Worm (Caenorhabditis elegans) whole organism, young adult: Measurements from ENCODE around the gene acox-1.6.

ENCODE experiments used
- F52B5.7 ChIP-seq: sonication (generic microtip); optimal IDR thresholded peaks from 2 replicates; lab custom pipeline; 2016; ENCODE audit warnings: mild to moderate bottlenecking, missing genetic modification characterization, missing compliant biosample characterization
- T07F8.4 ChIP-seq: sonication (generic microtip); optimal IDR thresholded peaks from 2 replicates; lab custom pipeline; 2016; ENCODE audit warnings: mild to moderate bottlenecking, missing genetic modification characterization, moderate library complexity, missing compliant biosample characterization
- T26A5.8 ChIP-seq: sonication (generic microtip); optimal IDR thresholded peaks from 2 replicates; lab custom pipeline; 2016; ENCODE audit warnings: missing genetic modification characterization, missing compliant biosample characterization
- aptf-3 ChIP-seq: fragments of 200-800 bp; sonication (Bioruptor generic); IDR thresholded peaks from 2 replicates; pipeline ENCODE4 v1.3.6; 2022; ENCODE audit warnings: missing genetic modification characterization, missing compliant biosample characterization
- attf-3 ChIP-seq: fragments of 200-800 bp; sonication (Bioruptor generic); conservative IDR thresholded peaks from 2 replicates; pipeline ENCODE4 v1.3.6; 2022; ENCODE audit warnings: missing genetic modification reagents, missing genetic modification characterization, missing compliant biosample characterization
- attf-5 ChIP-seq: fragments of 200-800 bp; sonication (Bioruptor generic); optimal IDR thresholded peaks from 2 replicates; lab custom pipeline; 2018; ENCODE audit warnings: mild to moderate bottlenecking, missing genetic modification characterization, missing compliant biosample characterization
- attf-6 ChIP-seq: fragments of 200-800 bp; sonication (Bioruptor generic); IDR thresholded peaks from 2 replicates; pipeline ENCODE4 v1.3.6; 2022; ENCODE audit warnings: missing genetic modification reagents, missing genetic modification characterization, missing compliant biosample characterization
- bed-1 ChIP-seq: fragments of 200-800 bp; sonication (Bioruptor generic); IDR thresholded peaks from 2 replicates; pipeline ENCODE4 v1.3.6; 2022; ENCODE audit warnings: missing genetic modification reagents, missing genetic modification characterization, missing compliant biosample characterization
- chd-7 ChIP-seq: sonication (generic microtip); optimal IDR thresholded peaks from 2 replicates; lab custom pipeline; 2016; ENCODE audit warnings: mild to moderate bottlenecking, missing genetic modification characterization, moderate library complexity, missing compliant biosample characterization
- dox-1 ChIP-seq: fragments of 200-800 bp; sonication (Bioruptor generic); IDR thresholded peaks from 2 replicates; pipeline ENCODE4 v1.3.6; 2022; ENCODE audit warnings: missing genetic modification reagents, missing genetic modification characterization, missing compliant biosample characterization
- egrh-3 ChIP-seq: fragments of 200-800 bp; sonication (Bioruptor generic); IDR thresholded peaks from 2 replicates; pipeline ENCODE4 v1.3.6; 2022; ENCODE audit warnings: missing genetic modification reagents, missing genetic modification characterization, missing compliant biosample characterization
- ekl-4 ChIP-seq: fragments of 200-800 bp; sonication (Bioruptor generic); IDR thresholded peaks from 2 replicates; pipeline ENCODE4 v1.3.6; 2022; ENCODE audit warnings: missing genetic modification reagents, missing genetic modification characterization, missing compliant biosample characterization
- ets-4 ChIP-seq: fragments of 200-800 bp; sonication (Bioruptor generic); optimal IDR thresholded peaks from 2 replicates; lab custom pipeline; 2018; ENCODE audit warnings: mild to moderate bottlenecking, missing genetic modification characterization, missing compliant biosample characterization
- gei-17 ChIP-seq: fragments of 200-800 bp; sonication (Bioruptor generic); optimal IDR thresholded peaks from 2 replicates; lab custom pipeline; 2018; ENCODE audit warnings: mild to moderate bottlenecking, missing genetic modification characterization, missing compliant biosample characterization
- hmg-20 ChIP-seq: fragments of 200-800 bp; sonication (Bioruptor generic); IDR thresholded peaks from 2 replicates; pipeline ENCODE4 v1.3.6; 2022; ENCODE audit warnings: missing genetic modification reagents, missing genetic modification characterization, missing compliant biosample characterization
- let-526 ChIP-seq: fragments of 200-800 bp; sonication (Bioruptor generic); IDR thresholded peaks from 2 replicates; pipeline ENCODE4 v1.3.6; 2022; ENCODE audit warnings: missing genetic modification reagents, missing genetic modification characterization, missing compliant biosample characterization
- lin-26 ChIP-seq: fragments of 200-800 bp; sonication (Bioruptor generic); IDR thresholded peaks from 2 replicates; pipeline ENCODE4 v1.3.6; 2022; ENCODE audit warnings: missing genetic modification reagents, missing genetic modification characterization, missing compliant biosample characterization
- lin-35 ChIP-seq, 3 experiments: fragments of 150-350 bp in 2 of 3; sonication (generic microtip) in 1 of 3; optimal IDR thresholded peaks; 2 replicates each; lab custom pipeline; 2014 to 2018; ENCODE audit warnings: missing biosample characterization in 3 of 3, missing genetic modification characterization in 3 of 3, missing genetic modification reagents in 3 of 3
- lsl-1 ChIP-seq: fragments of 200-800 bp; sonication (Bioruptor generic); optimal IDR thresholded peaks from 2 replicates; lab custom pipeline; 2018; ENCODE audit warnings: mild to moderate bottlenecking, missing genetic modification characterization, moderate library complexity, missing compliant biosample characterization
- nfya-2 ChIP-seq: fragments of 200-800 bp; sonication (Bioruptor generic); IDR thresholded peaks from 2 replicates; pipeline ENCODE4 v1.3.6; 2022; ENCODE audit warnings: missing genetic modification reagents, missing genetic modification characterization, missing compliant biosample characterization
- nhr-80 ChIP-seq: sonication (generic microtip); optimal IDR thresholded peaks from 2 replicates; lab custom pipeline; 2016; ENCODE audit warnings: missing genetic modification characterization, missing compliant biosample characterization
- pbrm-1 ChIP-seq: fragments of 200-800 bp; sonication (Bioruptor generic); IDR thresholded peaks from 2 replicates; pipeline ENCODE4 v1.3.6; 2022; ENCODE audit warnings: missing genetic modification reagents, missing genetic modification characterization, missing compliant biosample characterization
- rec-8 ChIP-seq, 2 experiments: sonication (generic microtip); optimal IDR thresholded peaks; 2 replicates each; lab custom pipeline; 2016; ENCODE audit warnings: mild to moderate bottlenecking in 2 of 2, missing genetic modification characterization in 2 of 2, missing genetic modification reagents in 2 of 2, missing genotype in 2 of 2, missing biosample characterization in 1 of 2, missing compliant biosample characterization in 1 of 2, moderate library complexity in 1 of 2
- sdz-38 ChIP-seq: sonication (generic microtip); optimal IDR thresholded peaks from 2 replicates; lab custom pipeline; 2016; ENCODE audit warnings: missing genotype, missing genetic modification characterization, missing compliant biosample characterization
- snpc-1.1 ChIP-seq: sonication (generic microtip); optimal IDR thresholded peaks from 2 replicates; lab custom pipeline; 2017; ENCODE audit warnings: missing genetic modification characterization, mild to moderate bottlenecking, missing compliant biosample characterization, antibody characterized with exemption, moderate library complexity, missing genotype, missing genetic modification reagents; ENCODE audit not compliant: insufficient read depth
- snpc-1.3 ChIP-seq: sonication (generic microtip); optimal IDR thresholded peaks from 2 replicates; lab custom pipeline; 2017; ENCODE audit warnings: missing genetic modification characterization, mild to moderate bottlenecking, missing compliant biosample characterization, antibody characterized with exemption, moderate library complexity, missing genotype, missing genetic modification reagents; ENCODE audit not compliant: insufficient read depth
- snpc-4 ChIP-seq, 5 experiments: fragments of 150-350 bp in 1 of 5; sonication (generic microtip) in 4 of 5; optimal IDR thresholded peaks; 2 replicates each; lab custom pipeline; 2014 to 2018; ENCODE audit warnings: missing genetic modification characterization in 5 of 5, missing biosample characterization in 3 of 5, antibody characterized with exemption in 2 of 5, mild to moderate bottlenecking in 2 of 5, missing compliant biosample characterization in 2 of 5, missing genotype in 2 of 5, moderate library complexity in 2 of 5, missing genetic modification reagents in 1 of 5
- unc-62 ChIP-seq: fragments of 150-350 bp; optimal IDR thresholded peaks from 2 replicates; lab custom pipeline; 2014; ENCODE audit warnings: missing biosample characterization, missing genetic modification reagents, missing genetic modification characterization
- xnd-1 ChIP-seq: sonication (generic microtip); optimal IDR thresholded peaks from 2 replicates; lab custom pipeline; 2016; ENCODE audit warnings: missing genotype, missing genetic modification reagents, missing genetic modification characterization, missing compliant biosample characterization
- zfh-2 ChIP-seq: fragments of 200-800 bp; sonication (Bioruptor generic); conservative IDR thresholded peaks from 2 replicates; pipeline ENCODE4 v1.3.6; 2022; ENCODE audit warnings: missing genetic modification reagents, missing genetic modification characterization, missing compliant biosample characterization

The acox-1.6 gene

ce11 chrX:15838496-15838948, at the start of gene acox-1.6:
TSS of gene acox-1.6 (minus strand) at chrX:15838546.
- TF ChIP-seq aptf-3 (GFP tag; lab: Robert Waterston, UW) (no peak), nhr-80 (tag; lab: Kevin White, UChicago) (peak; percentile 69)

- no peak for TF ChIP-seq nfya-2
- TF ChIP-seq rec-8 (tag; optimal IDR thresholded peaks at IDR 0.05; lab: Kevin White, UChicago), result no peak
These were observed 49.6 kb upstream of the acox-1.6 start for ce11 chrX:15887989-15888388.

ce11 chrX:15887495-15887894, 49.1 kb upstream of the acox-1.6 start, which contains the start of gene F53H4.3:
TSS of gene F53H4.3 (minus strand) at chrX:15887595.
- TF ChIP-seq T26A5.8 (tag; lab: Kevin White, UChicago) (no peak), pbrm-1 (GFP tag; lab: Robert Waterston, UW) (no peak), attf-6 (GFP tag; lab: Robert Waterston, UW) (no peak), snpc-1.1 (tag; lab: Kevin White, UChicago) (no peak), ets-4 (GFP tag; lab: Kevin White, UChicago) (no peak), unc-62 (GFP tag; lab: Kevin White, UChicago) (no peak), gei-17 (GFP tag; lab: Kevin White, UChicago) (no peak), F52B5.7 (tag; lab: Kevin White, UChicago) (no peak), bed-1 (GFP tag; lab: Robert Waterston, UW) (no peak), attf-5 (GFP tag; lab: Kevin White, UChicago) (no peak), snpc-1.3 (tag; lab: Kevin White, UChicago) (no peak), lsl-1 (GFP tag; lab: Kevin White, UChicago) (no peak), ekl-4 (no peak), lin-26 (no peak), let-526 (GFP tag; lab: Robert Waterston, UW) (no peak), sdz-38 (tag; lab: Kevin White, UChicago) (no peak), xnd-1 (no peak), lin-35 (GFP tag; optimal IDR thresholded peaks at IDR 0.05; lab: Kevin White, UChicago) (no peak), chd-7 (tag; lab: Kevin White, UChicago) (no peak), hmg-20 (GFP tag; lab: Robert Waterston, UW) (no peak)

ce11 chrX:15884478-15884877, 46.1 kb upstream of the acox-1.6 start:
- peak; percentile 2 for TF ChIP-seq snpc-1.1 (tag; lab: Kevin White, UChicago)
- TF ChIP-seq attf-3, result no peak
- TF ChIP-seq snpc-4 (GFP tag; optimal IDR thresholded peaks at IDR 0.05; lab: Kevin White, UChicago), result no peak
- peak in 2 of 4 experiments; percentile 67 to 80 for TF ChIP-seq snpc-4 (tag; optimal IDR thresholded peaks at IDR 0.05; lab: Kevin White, UChicago)

- TF ChIP-seq zfh-2, result peak; percentile 92
- TF ChIP-seq egrh-3 (GFP tag; lab: Robert Waterston, UW), result peak; percentile 68; the same call in 1 of the 2 replicates
- TF ChIP-seq T07F8.4, result no peak
- 0 out of 2 replicates have a peak, but pooled peaks have one; percentile 27 for TF ChIP-seq dox-1 (GFP tag; lab: Robert Waterston, UW)
- TF ChIP-seq, all 124 proteins: peak for 3
These were observed 42.7 kb upstream of the acox-1.6 start for ce11 chrX:15881027-15881426.
